Fruit fly (Drosophila melanogaster) whole organism, pupa: ENCODE measurements around the gene CG14074.

Source experiments
- CG12605 ChIP-seq: fragments of 200-800 bp; sonication (Bioruptor generic); IDR thresholded peaks from 2 replicates; pipeline ENCODE4 v1.3.6; 2022; ENCODE audit warnings: missing biosample characterization, missing genetic modification characterization
- CG13204 ChIP-seq: fragments of 200-800 bp; sonication (Bioruptor generic); optimal IDR thresholded peaks from 2 replicates; lab custom pipeline; 2018; ENCODE audit warnings: missing biosample characterization, mild to moderate bottlenecking, missing genetic modification characterization, moderate library complexity
- CG14655 ChIP-seq: fragments of 200-800 bp; sonication (Bioruptor generic); optimal IDR thresholded peaks from 3 replicates; lab custom pipeline; 2017; ENCODE audit warnings: mild to moderate bottlenecking, missing biosample characterization, missing genetic modification reagents, missing genetic modification characterization
- CG15710 ChIP-seq: fragments of 200-800 bp; sonication (Bioruptor generic); optimal IDR thresholded peaks from 2 replicates; lab custom pipeline; 2018; ENCODE audit warnings: missing biosample characterization, mild to moderate bottlenecking, missing genetic modification characterization, moderate library complexity
- CG4496 ChIP-seq: fragments of 200-800 bp; sonication (Bioruptor generic); IDR thresholded peaks from 3 replicates; pipeline ENCODE4 v1.3.6; 2022; ENCODE audit warnings: missing biosample characterization, missing genetic modification characterization
- CG8301 ChIP-seq: fragments of 200-800 bp; sonication (Bioruptor generic); optimal IDR thresholded peaks from 2 replicates; lab custom pipeline; 2018; ENCODE audit warnings: missing biosample characterization, mild to moderate bottlenecking, missing genetic modification characterization
- CG9948 ChIP-seq: fragments of 200-800 bp; sonication (Bioruptor generic); optimal IDR thresholded peaks from 2 replicates; lab custom pipeline; 2018; ENCODE audit warnings: missing biosample characterization, mild to moderate bottlenecking, missing genetic modification characterization, moderate library complexity
- D1 ChIP-seq: fragments of 200-800 bp; sonication (Bioruptor generic); optimal IDR thresholded peaks from 2 replicates; lab custom pipeline; 2018; ENCODE audit warnings: missing biosample characterization, mild to moderate bottlenecking, missing genetic modification characterization, moderate library complexity
- EcR ChIP-seq: fragments of 200-800 bp; sonication (Bioruptor generic); optimal IDR thresholded peaks from 3 replicates; lab custom pipeline; 2019; ENCODE audit warnings: missing biosample characterization, missing genetic modification characterization, mild to moderate bottlenecking, moderate library complexity, missing genetic modification reagents
- Pif1A ChIP-seq: fragments of 200-800 bp; sonication (Bioruptor generic); optimal IDR thresholded peaks from 3 replicates; lab custom pipeline; 2016; ENCODE audit warnings: missing biosample characterization, missing genetic modification characterization
- Snoo ChIP-seq: fragments of 200-800 bp; sonication (Bioruptor generic); optimal IDR thresholded peaks from 3 replicates; lab custom pipeline; 2017; ENCODE audit warnings: missing biosample characterization, mild to moderate bottlenecking, missing genetic modification characterization, inconsistent platforms
- rn ChIP-seq: fragments of 200-800 bp; sonication (Bioruptor generic); IDR thresholded peaks from 2 replicates; pipeline ENCODE4 v1.3.6; 2022; ENCODE audit warnings: missing biosample characterization, missing genetic modification characterization

DNA sequence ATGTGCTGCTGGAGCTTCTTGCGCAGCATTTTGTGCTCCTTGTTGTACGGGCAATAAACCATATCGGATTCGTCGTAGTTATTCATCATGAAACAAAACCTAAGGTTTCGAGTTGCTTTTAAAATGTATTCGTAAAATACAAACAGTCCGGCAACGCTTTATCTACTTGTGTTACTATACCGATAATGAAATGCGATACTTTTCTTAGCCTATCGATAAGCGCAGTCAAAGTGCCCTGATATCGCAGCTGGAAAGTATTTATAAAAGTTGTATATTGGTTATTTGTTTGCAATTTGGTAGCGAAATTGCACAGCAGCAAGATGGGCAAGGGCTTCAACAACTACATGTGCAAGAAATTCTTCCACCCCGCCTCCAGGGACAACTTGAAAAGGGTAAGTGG, 35.4 kb downstream of the CG14074 start, which contains the start of the genes arx and CG6843:
- TF ChIP-seq EcR (GFP tag; lab: Kevin White, UChicago) (no peak), Snoo (no peak), CG12605 (GFP tag; lab: Robert Waterston, UW) (no peak), CG4496 (GFP tag; lab: Robert Waterston, UW) (no peak), D1 (tag; lab: Kevin White, UChicago) (no peak), rn (GFP tag; lab: Robert Waterston, UW) (no peak), CG15710 (tag; lab: Kevin White, UChicago) (no peak), CG9948 (tag; lab: Kevin White, UChicago) (no peak), CG13204 (no peak), CG14655 (no peak), CG8301 (no peak), Pif1A (GFP tag; lab: Kevin White, UChicago) (no peak)
